Fruit fly (Drosophila melanogaster) whole organism: ENCODE measurements around the gene Top2.

Source experiments
- CG8478 ChIP-seq: fragments of >200 bp; optimal IDR thresholded peaks from 2 replicates; lab custom pipeline; 2018; ENCODE audit warnings: inconsistent platforms
- Dll ChIP-seq: fragments of >200 bp; optimal IDR thresholded peaks from 2 replicates; lab custom pipeline; 2017
- EcR ChIP-seq, 2 experiments: fragments of >200 bp; optimal IDR thresholded peaks; 2 replicates each; lab custom pipeline; 2017; ENCODE audit warnings: missing biosample characterization in 2 of 2, missing genetic modification characterization in 2 of 2, missing genetic modification reagents in 2 of 2
- pan ChIP-seq: fragments of >200 bp; optimal IDR thresholded peaks from 2 replicates; lab custom pipeline; 2017
- psq ChIP-seq: fragments of >200 bp; optimal IDR thresholded peaks from 2 replicates; lab custom pipeline; 2017
- usp ChIP-seq: fragments of >200 bp; optimal IDR thresholded peaks from 2 replicates; lab custom pipeline; 2017; ENCODE audit warnings: missing biosample characterization, missing genetic modification characterization, mixed read lengths

Top2 gene

DNA sequence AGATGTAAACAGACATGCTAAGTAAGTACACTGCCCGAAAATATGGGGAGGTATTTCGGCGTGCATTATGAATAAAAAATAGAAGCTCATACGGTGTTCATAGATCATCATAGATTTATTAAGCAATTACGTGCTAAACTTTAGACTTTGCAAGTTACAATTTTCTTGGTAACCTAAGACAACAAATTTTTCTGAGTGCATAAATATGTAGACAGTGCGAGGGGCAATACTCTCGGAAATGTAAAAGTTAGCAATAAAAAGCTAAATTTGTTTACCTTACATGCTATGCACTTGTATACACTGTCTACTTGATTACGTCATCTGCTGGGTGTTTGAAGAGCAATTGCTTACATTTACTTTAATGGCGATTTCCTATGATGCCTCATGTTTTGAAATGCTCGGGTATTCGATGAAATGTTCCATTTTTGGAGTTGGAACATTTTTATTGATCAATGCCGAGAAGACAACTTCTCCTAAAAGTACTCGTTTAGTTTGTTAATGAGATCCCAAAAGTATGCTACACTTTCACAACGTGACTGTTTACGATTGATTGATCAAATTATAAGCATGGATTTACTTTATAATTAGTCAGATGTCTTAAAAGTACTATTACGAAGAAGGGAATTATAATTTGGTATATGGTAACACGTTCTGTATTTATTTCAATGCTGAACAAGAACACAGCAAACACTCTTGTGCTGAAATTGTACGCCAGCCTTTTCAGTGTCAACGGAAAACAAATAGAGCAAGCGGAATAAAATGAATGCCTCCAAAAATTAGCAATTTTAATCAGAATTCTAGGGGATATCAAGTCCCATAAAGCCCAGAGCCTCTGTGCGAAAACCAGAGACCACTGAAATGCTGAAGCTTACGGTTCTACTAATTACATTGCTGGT is 36.4 kb downstream of the Top2 start, which contains the start of gene Lectin-galC1:
Gene Lectin-galC1 (plus strand): TSS at position 846 of the 896 bp plus-strand sequence.
- TF ChIP-seq EcR (GFP tag; optimal IDR thresholded peaks at IDR 0.05; lab: Kevin White, UChicago) (no peak), Dll (lab: Kevin White, UChicago) (no peak), CG8478 (lab: Kevin White, UChicago) (no peak), pan (lab: Kevin White, UChicago) (no peak), psq (lab: Kevin White, UChicago) (no peak), usp (no peak)

DNA sequence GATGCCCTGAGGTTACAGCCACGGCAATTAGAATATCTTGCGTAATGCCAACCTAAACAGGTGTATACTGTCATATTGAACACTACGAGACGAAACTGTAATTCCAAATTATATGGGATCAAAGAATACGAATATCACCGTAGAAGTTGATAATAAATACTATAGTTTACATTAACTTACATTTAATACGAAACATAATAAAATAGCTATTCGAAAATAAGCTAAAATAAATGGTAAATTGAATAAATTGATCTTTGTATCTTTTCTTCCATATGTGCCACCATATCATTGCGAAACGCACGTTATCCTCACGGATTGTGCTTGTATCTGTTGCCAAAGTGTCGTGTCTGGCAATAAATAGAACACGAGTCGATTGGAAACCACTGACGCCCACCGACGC is 37.4 kb downstream of the Top2 start:
- TF ChIP-seq Dll (lab: Kevin White, UChicago) (no peak), psq (lab: Kevin White, UChicago) (no peak), pan (lab: Kevin White, UChicago) (no peak), usp (no peak)

dm6 chr2L:19415133-19415532 is 38.2 kb downstream of the Top2 start:
- TF ChIP-seq pan (lab: Kevin White, UChicago) (no peak), Dll (lab: Kevin White, UChicago) (no peak), EcR (GFP tag; optimal IDR thresholded peaks at IDR 0.05; lab: Kevin White, UChicago) (no peak), psq (lab: Kevin White, UChicago) (no peak), CG8478 (lab: Kevin White, UChicago) (no peak), usp (no peak)

dm6 chr2L:19414233-19414749 is 39.0 kb downstream of the Top2 start:
- TF ChIP-seq EcR (GFP tag; optimal IDR thresholded peaks at IDR 0.05; lab: Kevin White, UChicago): no peak
- TF ChIP-seq Dll (lab: Kevin White, UChicago): no peak
- no peak for TF ChIP-seq pan (lab: Kevin White, UChicago)
- TF ChIP-seq usp: no peak
- TF ChIP-seq psq (lab: Kevin White, UChicago): no peak
- no peak for TF ChIP-seq CG8478 (lab: Kevin White, UChicago)

DNA sequence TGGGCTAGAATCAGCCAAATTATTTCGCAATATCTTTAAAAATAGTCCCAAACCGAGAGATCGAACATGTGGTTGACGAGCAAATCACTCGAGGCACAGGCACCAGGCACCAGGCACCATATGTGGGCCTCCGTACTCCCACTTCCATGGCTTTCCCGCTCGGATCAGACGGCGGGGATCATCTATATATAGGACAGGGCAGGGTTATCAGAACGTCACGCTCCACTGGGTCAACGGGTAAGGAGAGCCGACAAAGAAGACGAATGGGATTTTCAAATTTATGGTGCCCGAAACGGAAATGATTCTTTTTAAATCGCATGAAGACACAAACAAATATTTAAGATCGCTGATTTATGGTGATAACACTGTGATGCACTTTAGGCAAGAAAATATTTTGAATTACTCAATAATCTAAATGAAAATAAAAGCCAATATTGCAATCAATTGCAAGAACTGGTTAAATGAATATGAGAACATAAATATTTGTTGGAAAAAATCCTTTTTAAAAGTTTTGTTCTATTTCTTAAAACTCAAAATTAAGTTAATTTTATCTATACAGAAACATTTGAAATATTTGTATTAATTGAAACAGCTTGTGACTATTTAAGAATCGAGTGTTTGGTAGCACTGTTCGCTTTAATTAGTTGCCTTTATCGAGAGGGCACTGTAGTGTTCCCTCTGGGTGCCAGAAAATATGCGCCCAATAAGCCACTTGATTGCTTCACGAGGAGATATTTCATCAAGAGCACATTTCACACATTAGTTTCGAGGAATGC is 40.0 kb downstream of the Top2 start:
- TF ChIP-seq Dll (lab: Kevin White, UChicago) (no peak), pan (lab: Kevin White, UChicago) (no peak), psq (lab: Kevin White, UChicago) (no peak), usp (no peak)

dm6 chr2L:19411966-19412365 is 41.3 kb downstream of the Top2 start:
- TF ChIP-seq usp (no peak), Dll (lab: Kevin White, UChicago) (no peak), pan (lab: Kevin White, UChicago) (no peak), EcR (GFP tag; optimal IDR thresholded peaks at IDR 0.05; lab: Kevin White, UChicago) (no peak), psq (lab: Kevin White, UChicago) (no peak), CG8478 (lab: Kevin White, UChicago) (no peak)

- TF ChIP-seq pan (lab: Kevin White, UChicago) (no peak), psq (lab: Kevin White, UChicago) (no peak), EcR (GFP tag; optimal IDR thresholded peaks at IDR 0.05; lab: Kevin White, UChicago) (no peak), CG8478 (lab: Kevin White, UChicago) (no peak), usp (no peak), Dll (lab: Kevin White, UChicago) (no peak)
Measured at dm6 chr2L:19406419-19406818, 46.9 kb downstream of the Top2 start.

- TF ChIP-seq CG8478 (lab: Kevin White, UChicago): no peak
- TF ChIP-seq EcR (GFP tag; optimal IDR thresholded peaks at IDR 0.05; lab: Kevin White, UChicago): no peak
- no peak for TF ChIP-seq Dll (lab: Kevin White, UChicago)
- no peak for TF ChIP-seq usp
- TF ChIP-seq pan (lab: Kevin White, UChicago): no peak
- no peak for TF ChIP-seq psq (lab: Kevin White, UChicago)
Measured at dm6 chr2L:19405685-19406357, 47.5 kb downstream of the Top2 start.

- TF ChIP-seq usp (no peak), CG8478 (lab: Kevin White, UChicago) (no peak), Dll (lab: Kevin White, UChicago) (no peak), EcR (GFP tag; optimal IDR thresholded peaks at IDR 0.05; lab: Kevin White, UChicago) (no peak), psq (lab: Kevin White, UChicago) (no peak), pan (lab: Kevin White, UChicago) (no peak)
Measured at dm6 chr2L:19404804-19405203, 48.5 kb downstream of the Top2 start.

DNA sequence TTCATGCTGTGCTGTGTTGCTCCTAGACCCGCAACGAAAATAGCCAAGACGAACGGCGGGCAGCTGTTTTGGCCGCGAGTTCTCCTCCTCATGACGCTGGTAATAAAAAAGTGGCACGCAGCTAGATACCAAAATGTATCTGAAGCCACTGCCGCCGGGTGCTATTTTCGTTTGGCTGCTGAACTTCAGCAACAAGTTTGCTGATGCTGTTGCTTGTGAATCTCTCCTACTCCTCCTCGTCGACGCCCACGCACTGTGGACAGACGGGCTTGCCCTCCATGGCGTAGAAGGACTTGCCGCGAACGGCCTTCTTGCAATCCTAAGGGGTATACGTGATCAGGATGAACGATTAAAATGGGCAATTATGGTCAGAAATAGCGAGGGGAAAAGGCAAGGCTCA is 49.9 kb downstream of the Top2 start:
- TF ChIP-seq pan (lab: Kevin White, UChicago): no peak
- no peak for TF ChIP-seq usp
- no peak for TF ChIP-seq EcR (GFP tag; optimal IDR thresholded peaks at IDR 0.05; lab: Kevin White, UChicago)
- TF ChIP-seq psq (lab: Kevin White, UChicago): no peak
- no peak for TF ChIP-seq CG8478 (lab: Kevin White, UChicago)
- TF ChIP-seq Dll (lab: Kevin White, UChicago): no peak

DNA sequence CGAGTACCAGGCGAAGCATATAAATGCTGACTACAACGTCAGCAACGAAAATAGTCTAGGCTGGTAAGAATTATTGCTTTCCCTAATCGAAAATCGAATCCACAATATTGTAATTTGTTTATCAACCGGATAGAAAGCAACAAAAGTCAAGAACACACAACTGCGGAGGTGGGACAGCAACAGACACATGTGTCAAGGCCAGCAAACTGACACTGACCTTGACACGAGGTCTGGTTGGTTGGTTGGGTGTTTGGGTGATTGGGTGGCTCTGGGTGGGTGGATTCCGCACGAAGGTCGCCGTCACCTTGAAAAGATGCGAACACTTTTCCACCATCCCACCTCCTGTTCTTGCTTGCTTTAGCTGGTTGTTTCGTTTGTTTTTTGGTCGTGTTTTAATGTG is 50.6 kb downstream of the Top2 start:
- TF ChIP-seq pan (lab: Kevin White, UChicago): no peak
- TF ChIP-seq EcR (GFP tag; optimal IDR thresholded peaks at IDR 0.05; lab: Kevin White, UChicago): no peak
- TF ChIP-seq psq (lab: Kevin White, UChicago): no peak
- TF ChIP-seq Dll (lab: Kevin White, UChicago): no peak
- no peak for TF ChIP-seq usp
- no peak for TF ChIP-seq CG8478 (lab: Kevin White, UChicago)
